Worm (Caenorhabditis elegans) whole organism, L4/young adult: Measurements from ENCODE around the gene meg-4.

Experiments used
- W03F9.2 ChIP-seq: fragments of 150-350 bp; optimal IDR thresholded peaks from 2 replicates; lab custom pipeline; 2014; ENCODE audit warnings: missing biosample characterization, missing genetic modification characterization
- dao-5 ChIP-seq: sonication (generic microtip); optimal IDR thresholded peaks from 2 replicates; lab custom pipeline; 2016; ENCODE audit warnings: missing genotype, missing genetic modification characterization, moderate library complexity, missing compliant biosample characterization
- him-1 ChIP-seq: sonication (generic microtip); optimal IDR thresholded peaks from 2 replicates; lab custom pipeline; 2016; ENCODE audit warnings: missing genotype, missing genetic modification reagents, missing genetic modification characterization, missing compliant biosample characterization

- TF ChIP-seq him-1 (tag; lab: Kevin White, UChicago) = no peak
- no peak for TF ChIP-seq W03F9.2 (tag; lab: Kevin White, UChicago)
- TF ChIP-seq dao-5 = no peak
Measured at ce11 chrX:1651668-1652067, 31.1 kb upstream of the meg-4 start, which contains the start of gene ZK380.4.
